Fruit fly (Drosophila melanogaster) whole organism, embryonic: ENCODE measurements around the gene arx.

Experiments
- B-H2 ChIP-seq: fragments of 200-800 bp; sonication (Bioruptor generic); optimal IDR thresholded peaks from 2 replicates; lab custom pipeline; 2018; ENCODE audit warnings: missing biosample characterization, mild to moderate bottlenecking, missing genetic modification characterization
- CG10267 ChIP-seq: fragments of 200-800 bp; sonication (Bioruptor generic); optimal IDR thresholded peaks from 2 replicates; lab custom pipeline; 2018; ENCODE audit warnings: missing biosample characterization, mild to moderate bottlenecking, missing genetic modification characterization, moderate library complexity
- CG10366 ChIP-seq: fragments of 200-800 bp; sonication (Bioruptor generic); IDR thresholded peaks from 2 replicates; pipeline ENCODE4 v1.3.6; 2022; ENCODE audit warnings: missing biosample characterization, missing genetic modification characterization
- CG11504 ChIP-seq: fragments of 200-800 bp; sonication (Bioruptor generic); optimal IDR thresholded peaks from 3 replicates; lab custom pipeline; 2019; ENCODE audit warnings: missing biosample characterization, mild to moderate bottlenecking, missing genetic modification characterization, moderate library complexity
- CG12104 ChIP-seq: fragments of 200-800 bp; sonication (Bioruptor generic); optimal IDR thresholded peaks from 3 replicates; lab custom pipeline; 2016; ENCODE audit warnings: missing biosample characterization, missing genetic modification characterization
- CG12236 ChIP-seq: fragments of 200-800 bp; sonication (Bioruptor generic); optimal IDR thresholded peaks from 2 replicates; lab custom pipeline; 2016; ENCODE audit warnings: missing biosample characterization, missing genetic modification characterization
- CG13287 ChIP-seq: fragments of 200-800 bp; sonication (Bioruptor generic); IDR thresholded peaks from 2 replicates; pipeline ENCODE4 v1.3.6; 2022; ENCODE audit warnings: missing biosample characterization, missing genetic modification characterization; ENCODE audit not compliant: partially characterized antibody
- CG13775 ChIP-seq: fragments of 200-800 bp; sonication (Bioruptor generic); optimal IDR thresholded peaks from 3 replicates; lab custom pipeline; 2017; ENCODE audit warnings: missing biosample characterization, mild to moderate bottlenecking, missing genetic modification characterization
- CG14710 ChIP-seq: fragments of 200-800 bp; sonication (Bioruptor generic); optimal IDR thresholded peaks from 3 replicates; lab custom pipeline; 2019; ENCODE audit warnings: missing biosample characterization, mild to moderate bottlenecking, missing genetic modification characterization, moderate library complexity
- CG14860 ChIP-seq: fragments of 200-800 bp; sonication (Bioruptor generic); IDR thresholded peaks from 3 replicates; pipeline ENCODE4 v1.3.6; 2022; ENCODE audit warnings: missing biosample characterization, missing genetic modification characterization; ENCODE audit not compliant: partially characterized antibody
- CG18764 ChIP-seq: fragments of 200-800 bp; sonication (Bioruptor generic); optimal IDR thresholded peaks from 3 replicates; lab custom pipeline; 2016; ENCODE audit warnings: missing biosample characterization, missing genetic modification characterization
- CG2199 ChIP-seq: fragments of 200-800 bp; sonication (Bioruptor generic); IDR thresholded peaks from 3 replicates; pipeline ENCODE4 v1.3.6; 2022; ENCODE audit warnings: missing biosample characterization, missing genetic modification characterization
- CG31441 ChIP-seq: fragments of 200-800 bp; sonication (Bioruptor generic); IDR thresholded peaks from 2 replicates; pipeline ENCODE4 v1.3.6; 2022; ENCODE audit warnings: missing biosample characterization, missing genetic modification characterization
- CG34224 ChIP-seq: fragments of 200-800 bp; sonication (Bioruptor generic); IDR thresholded peaks from 3 replicates; pipeline ENCODE4 v1.3.6; 2022; ENCODE audit warnings: missing biosample characterization, missing genetic modification characterization; ENCODE audit not compliant: partially characterized antibody
- CG4617 ChIP-seq: fragments of 200-800 bp; sonication (Bioruptor generic); optimal IDR thresholded peaks from 3 replicates; lab custom pipeline; 2016; ENCODE audit warnings: missing biosample characterization, missing genetic modification characterization, borderline replicate concordance
- CG7357 ChIP-seq: fragments of 200-800 bp; sonication (Bioruptor generic); IDR thresholded peaks from 3 replicates; pipeline ENCODE4 v1.3.6; 2022; ENCODE audit warnings: missing biosample characterization, missing genetic modification characterization
- CG7963 ChIP-seq: fragments of 200-800 bp; sonication (Bioruptor generic); IDR thresholded peaks from 3 replicates; pipeline ENCODE4 v1.3.6; 2022; ENCODE audit warnings: missing biosample characterization, missing genetic modification characterization; ENCODE audit not compliant: partially characterized antibody
- CG8944 ChIP-seq: fragments of 200-800 bp; sonication (Bioruptor generic); optimal IDR thresholded peaks from 3 replicates; lab custom pipeline; 2016; ENCODE audit warnings: missing biosample characterization, missing genetic modification characterization
- CG9727 ChIP-seq: fragments of 200-800 bp; sonication (Bioruptor generic); optimal IDR thresholded peaks from 3 replicates; lab custom pipeline; 2017; ENCODE audit warnings: missing biosample characterization, mild to moderate bottlenecking, missing genetic modification characterization
- CTCF ChIP-seq: fragments of 200-800 bp; sonication (Bioruptor generic); optimal IDR thresholded peaks from 2 replicates; lab custom pipeline; 2017; ENCODE audit warnings: missing biosample characterization, mild to moderate bottlenecking, missing genetic modification characterization, moderate library complexity
- Camta ChIP-seq: fragments of 200-800 bp; sonication (Bioruptor generic); optimal IDR thresholded peaks from 2 replicates; lab custom pipeline; 2016; ENCODE audit warnings: missing biosample characterization, missing genetic modification characterization
- Fer1 ChIP-seq: fragments of 200-800 bp; sonication (Bioruptor generic); optimal IDR thresholded peaks from 2 replicates; lab custom pipeline; 2017; ENCODE audit warnings: missing biosample characterization, mild to moderate bottlenecking, missing genetic modification characterization
- HmgD ChIP-seq: fragments of 200-800 bp; sonication (Bioruptor generic); optimal IDR thresholded peaks from 3 replicates; lab custom pipeline; 2016; ENCODE audit warnings: missing biosample characterization, missing genetic modification characterization
- Nf-YC ChIP-seq: fragments of 200-800 bp; optimal IDR thresholded peaks from 3 replicates; lab custom pipeline; 2019; ENCODE audit warnings: missing biosample characterization, mild to moderate bottlenecking, missing genetic modification characterization, moderate library complexity
- PHDP ChIP-seq: fragments of 200-800 bp; sonication (Bioruptor generic); optimal IDR thresholded peaks from 3 replicates; lab custom pipeline; 2018; ENCODE audit warnings: missing biosample characterization, mild to moderate bottlenecking, missing genetic modification characterization, moderate library complexity
- Ravus ChIP-seq: fragments of 200-800 bp; sonication (Bioruptor generic); IDR thresholded peaks from 2 replicates; pipeline ENCODE4 v1.3.6; 2022; ENCODE audit warnings: missing biosample characterization, missing genetic modification characterization
- Six4 ChIP-seq: fragments of 200-800 bp; sonication (Bioruptor generic); optimal IDR thresholded peaks from 2 replicates; lab custom pipeline; 2016; ENCODE audit warnings: missing biosample characterization, missing genetic modification characterization
- al ChIP-seq: fragments of 200-800 bp; sonication (Bioruptor generic); IDR thresholded peaks from 2 replicates; pipeline ENCODE4 v1.3.6; 2022; ENCODE audit warnings: missing biosample characterization, missing genetic modification characterization
- br ChIP-seq: fragments of >200 bp; optimal IDR thresholded peaks from 2 replicates; lab custom pipeline; 2017
- cad ChIP-seq: fragments of >200 bp; optimal IDR thresholded peaks from 2 replicates; lab custom pipeline; 2017; ENCODE audit warnings: missing biosample characterization, missing genetic modification characterization
- corto ChIP-seq: fragments of 200-800 bp; sonication (Bioruptor generic); optimal IDR thresholded peaks from 2 replicates; lab custom pipeline; 2016; ENCODE audit warnings: missing biosample characterization, mild to moderate bottlenecking, missing genetic modification characterization, moderate library complexity
- dimm ChIP-seq: fragments of 200-800 bp; sonication (Bioruptor generic); IDR thresholded peaks from 2 replicates; pipeline ENCODE4 v1.3.6; 2022; ENCODE audit warnings: missing biosample characterization, missing genetic modification characterization
- dysf ChIP-seq: fragments of 200-800 bp; sonication (Bioruptor generic); IDR thresholded peaks from 3 replicates; pipeline ENCODE4 v1.3.6; 2022; ENCODE audit warnings: missing biosample characterization, missing genetic modification characterization
- ems ChIP-seq: fragments of 200-800 bp; sonication (Bioruptor generic); optimal IDR thresholded peaks from 3 replicates; lab custom pipeline; 2016; ENCODE audit warnings: missing biosample characterization, missing genetic modification characterization
- ewg ChIP-seq: fragments of 200-800 bp; sonication (Bioruptor generic); optimal IDR thresholded peaks from 3 replicates; lab custom pipeline; 2017; ENCODE audit warnings: mild to moderate bottlenecking, missing biosample characterization, missing genetic modification reagents, missing genetic modification characterization
- fd64A ChIP-seq: fragments of 200-800 bp; sonication (Bioruptor generic); optimal IDR thresholded peaks from 3 replicates; lab custom pipeline; 2018; ENCODE audit warnings: missing biosample characterization, mild to moderate bottlenecking, missing genetic modification characterization
- fd96Cb ChIP-seq: fragments of 200-800 bp; sonication (Bioruptor generic); optimal IDR thresholded peaks from 2 replicates; lab custom pipeline; 2018; ENCODE audit warnings: missing biosample characterization, mild to moderate bottlenecking, missing genetic modification characterization, moderate library complexity
- fru ChIP-seq: fragments of >200 bp; optimal IDR thresholded peaks from 2 replicates; lab custom pipeline; 2017
- gfzf ChIP-seq: fragments of 200-800 bp; sonication (Bioruptor generic); optimal IDR thresholded peaks from 2 replicates; lab custom pipeline; 2016; ENCODE audit warnings: missing biosample characterization, mild to moderate bottlenecking, missing genetic modification characterization, moderate library complexity
- hth ChIP-seq: fragments of >200 bp; optimal IDR thresholded peaks from 2 replicates; lab custom pipeline; 2017; ENCODE audit warnings: inconsistent platforms
- luna ChIP-seq: fragments of 200-800 bp; sonication (Bioruptor generic); optimal IDR thresholded peaks from 2 replicates; lab custom pipeline; 2016; ENCODE audit warnings: missing biosample characterization, missing genetic modification characterization
- nau ChIP-seq: fragments of 200-800 bp; sonication (Bioruptor generic); optimal IDR thresholded peaks from 3 replicates; lab custom pipeline; 2017; ENCODE audit warnings: missing biosample characterization, mild to moderate bottlenecking, missing genetic modification characterization, missing genetic modification reagents
- odd ChIP-seq: fragments of 200-800 bp; sonication (Bioruptor generic); optimal IDR thresholded peaks from 2 replicates; lab custom pipeline; 2017; ENCODE audit warnings: missing biosample characterization, mild to moderate bottlenecking, missing genetic modification characterization
- peb ChIP-seq: fragments of 200-800 bp; sonication (Bioruptor generic); IDR thresholded peaks from 2 replicates; pipeline ENCODE4 v1.3.6; 2022; ENCODE audit warnings: missing biosample characterization, missing genetic modification characterization
- pnt ChIP-seq: fragments of 200-800 bp; sonication (Bioruptor generic); optimal IDR thresholded peaks from 3 replicates; lab custom pipeline; 2016; ENCODE audit warnings: missing biosample characterization, missing genetic modification characterization
- row ChIP-seq: fragments of 200-800 bp; sonication (Bioruptor generic); IDR thresholded peaks from 3 replicates; pipeline ENCODE4 v1.3.6; 2022; ENCODE audit warnings: missing biosample characterization, missing genetic modification characterization
- salm ChIP-seq: fragments of 200-800 bp; sonication (Bioruptor generic); optimal IDR thresholded peaks from 2 replicates; lab custom pipeline; 2018; ENCODE audit warnings: missing biosample characterization, mild to moderate bottlenecking, missing genetic modification characterization
- sens ChIP-seq: fragments of 200-800 bp; sonication (Bioruptor generic); peaks from one replicate; lab custom pipeline; 2016; ENCODE audit warnings: missing biosample characterization, missing genetic modification characterization
- sqz ChIP-seq: fragments of 200-800 bp; sonication (Bioruptor generic); optimal IDR thresholded peaks from 3 replicates; lab custom pipeline; 2018; ENCODE audit warnings: missing biosample characterization, mild to moderate bottlenecking, missing genetic modification characterization
- sr ChIP-seq: fragments of 200-800 bp; sonication (Bioruptor generic); IDR thresholded peaks from 3 replicates; pipeline ENCODE4 v1.3.6; 2022; ENCODE audit warnings: missing biosample characterization, missing genetic modification characterization
- tap ChIP-seq: fragments of 200-800 bp; optimal IDR thresholded peaks from 3 replicates; lab custom pipeline; 2019; ENCODE audit warnings: missing biosample characterization, mild to moderate bottlenecking, missing genetic modification characterization, moderate library complexity
- tll ChIP-seq, 2 experiments: fragments of 200-800 bp in 1 of 2; fragments of >200 bp in 1 of 2; sonication (Bioruptor generic) in 1 of 2; optimal IDR thresholded peaks; 2 replicates each; lab custom pipeline; 2017 to 2019; ENCODE audit warnings: missing biosample characterization in 2 of 2, missing genetic modification characterization in 2 of 2, mild to moderate bottlenecking in 1 of 2, moderate library complexity in 1 of 2
- ttk ChIP-seq: fragments of 200-800 bp; sonication (Bioruptor generic); IDR thresholded peaks from 2 replicates; pipeline ENCODE4 v2.1.2; 2022; ENCODE audit warnings: missing biosample characterization, missing genetic modification characterization
- wdn ChIP-seq: fragments of 200-800 bp; sonication (Bioruptor generic); IDR thresholded peaks from 2 replicates; pipeline ENCODE4 v1.3.6; 2022; ENCODE audit warnings: missing biosample characterization, missing genetic modification characterization

Gene arx

dm6 chr3L:18895079-18895478, 6.3 kb downstream of the arx start (continued):
- TF ChIP-seq CG13287 (GFP tag; lab: Robert Waterston, UW): no peak; the same call in 1 of the 2 replicates
- no peak for TF ChIP-seq CG10267 (tag; lab: Kevin White, UChicago)
- no peak for TF ChIP-seq peb
- TF ChIP-seq dimm (GFP tag; lab: Robert Waterston, UW): no peak
- TF ChIP-seq fd64A (GFP tag; lab: Kevin White, UChicago): no peak
- no peak for TF ChIP-seq corto (GFP tag; lab: Kevin White, UChicago)
- TF ChIP-seq Nf-YC (tag; lab: Kevin White, UChicago): peak; percentile 12
- no peak for TF ChIP-seq CG18764 (GFP tag; lab: Kevin White, UChicago)
- TF ChIP-seq Fer1 (GFP tag; lab: Kevin White, UChicago): peak; percentile 15
- no peak for TF ChIP-seq luna
- no peak for TF ChIP-seq CG8944
- no peak for TF ChIP-seq CG31441
- TF ChIP-seq gfzf (GFP tag; lab: Kevin White, UChicago): no peak
- no peak for TF ChIP-seq fru (lab: Kevin White, UChicago)
- no peak for TF ChIP-seq Ravus (GFP tag; lab: Robert Waterston, UW)
- TF ChIP-seq tap (tag; lab: Kevin White, UChicago): no peak
- no peak for TF ChIP-seq fd96Cb (tag; lab: Kevin White, UChicago)
- TF ChIP-seq pnt (GFP tag; lab: Kevin White, UChicago): no peak
- no peak for TF ChIP-seq CG34224 (GFP tag; lab: Robert Waterston, UW)
- TF ChIP-seq nau (GFP tag; lab: Kevin White, UChicago): peak; percentile 35
- TF ChIP-seq hth (lab: Kevin White, UChicago): no peak
- no peak for TF ChIP-seq CG14710
- no peak for TF ChIP-seq CG11504 (tag; lab: Kevin White, UChicago)
- no peak for TF ChIP-seq ems (GFP tag; lab: Kevin White, UChicago)
- no peak for TF ChIP-seq HmgD (GFP tag; lab: Kevin White, UChicago)
- no peak for TF ChIP-seq Six4
- TF ChIP-seq CG9727: no peak
- no peak for TF ChIP-seq cad (GFP tag; lab: Kevin White, UChicago)
- TF ChIP-seq CG10366 (GFP tag; lab: Robert Waterston, UW): no peak
- peak; percentile 52 for TF ChIP-seq sens
- no peak for TF ChIP-seq CG7963 (GFP tag; lab: Robert Waterston, UW)
- no peak for TF ChIP-seq CG7357
- TF ChIP-seq wdn (GFP tag; lab: Robert Waterston, UW): no peak
- TF ChIP-seq sr: 0 out of 3 replicates have a peak, but pooled peaks have one; percentile 37
- no peak for TF ChIP-seq br
- TF ChIP-seq CG13775: no peak
- TF ChIP-seq dysf (GFP tag; lab: Robert Waterston, UW): no peak
- no peak for TF ChIP-seq salm (tag; lab: Kevin White, UChicago)
- TF ChIP-seq CG14860 (GFP tag; lab: Robert Waterston, UW): no peak
- peak; percentile 1 for TF ChIP-seq PHDP
- no peak for TF ChIP-seq ewg (GFP tag; lab: Kevin White, UChicago)
- no peak for TF ChIP-seq CG12104 (GFP tag; lab: Kevin White, UChicago)
- no peak for TF ChIP-seq ttk (GFP tag; lab: Robert Waterston, UW)
- no peak for TF ChIP-seq row (GFP tag; lab: Robert Waterston, UW)
- TF ChIP-seq B-H2 (GFP tag; lab: Kevin White, UChicago): peak; percentile 60
- TF ChIP-seq CG12236 (GFP tag; lab: Kevin White, UChicago): no peak
- TF ChIP-seq CG2199: peak; percentile 45; the same call in 1 of the 3 replicates
- TF ChIP-seq tll (GFP tag; optimal IDR thresholded peaks at IDR 0.05; lab: Kevin White, UChicago): no peak
- TF ChIP-seq al (GFP tag; lab: Robert Waterston, UW): no peak
- peak; percentile 61 for TF ChIP-seq sqz (GFP tag; lab: Kevin White, UChicago)
- no peak for TF ChIP-seq CG4617 (GFP tag; lab: Kevin White, UChicago)
- no peak for TF ChIP-seq Camta (GFP tag; lab: Kevin White, UChicago)
- no peak for TF ChIP-seq odd (GFP tag; lab: Kevin White, UChicago)
- TF ChIP-seq CTCF (GFP tag; lab: Kevin White, UChicago): peak; percentile 2
